Worm (Caenorhabditis elegans) whole organism, late embryonic: ENCODE results near the gene hrg-6.
A peak's percentile ranks its signal among the peaks of the same experiment; 100 is the strongest.

ENCODE experiments used
- C08G9.2 ChIP-seq: sonication (generic microtip); optimal IDR thresholded peaks from 2 replicates; lab custom pipeline; 2016; ENCODE audit warnings: mild to moderate bottlenecking, missing genetic modification characterization, moderate library complexity, missing compliant biosample characterization
- C38D4.7 ChIP-seq: fragments of 200-800 bp; sonication (Bioruptor generic); optimal IDR thresholded peaks from 2 replicates; lab custom pipeline; 2018; ENCODE audit warnings: mild to moderate bottlenecking, missing genetic modification characterization, moderate library complexity, missing compliant biosample characterization
- K02D7.2 ChIP-seq: sonication (generic microtip); optimal IDR thresholded peaks from 2 replicates; lab custom pipeline; 2017; ENCODE audit warnings: mild to moderate bottlenecking, missing genetic modification characterization, missing compliant biosample characterization
- K09A11.1 ChIP-seq: sonication (generic microtip); optimal IDR thresholded peaks from 2 replicates; lab custom pipeline; 2017; ENCODE audit warnings: antibody characterized with exemption, mild to moderate bottlenecking, missing genetic modification characterization, missing compliant biosample characterization; ENCODE audit not compliant: insufficient read depth
- T23F11.4 ChIP-seq: fragments of 200-800 bp; sonication (Bioruptor generic); optimal IDR thresholded peaks from 2 replicates; lab custom pipeline; 2018; ENCODE audit warnings: mild to moderate bottlenecking, missing genetic modification characterization, missing compliant biosample characterization
- ahr-1 ChIP-seq: sonication (generic microtip); optimal IDR thresholded peaks from 2 replicates; lab custom pipeline; 2016; ENCODE audit warnings: missing genetic modification characterization, missing compliant biosample characterization
- ama-1 ChIP-seq: fragments of 150-350 bp; optimal IDR thresholded peaks from 2 replicates; lab custom pipeline; 2014
- ceh-14 ChIP-seq: sonication (generic microtip); optimal IDR thresholded peaks from 2 replicates; lab custom pipeline; 2016; ENCODE audit warnings: missing genotype, missing genetic modification characterization, missing compliant biosample characterization
- ceh-18 ChIP-seq: sonication (generic microtip); optimal IDR thresholded peaks from 2 replicates; lab custom pipeline; 2016; ENCODE audit warnings: missing genetic modification characterization, missing compliant biosample characterization
- ceh-2 ChIP-seq: sonication (generic microtip); optimal IDR thresholded peaks from 2 replicates; lab custom pipeline; 2016; ENCODE audit warnings: missing genotype, missing genetic modification characterization, missing compliant biosample characterization
- ceh-22 ChIP-seq: sonication (generic microtip); optimal IDR thresholded peaks from 2 replicates; lab custom pipeline; 2017; ENCODE audit warnings: missing biosample characterization, missing genetic modification characterization
- ceh-24 ChIP-seq: sonication (generic microtip); optimal IDR thresholded peaks from 2 replicates; lab custom pipeline; 2016; ENCODE audit warnings: mild to moderate bottlenecking, missing genetic modification characterization, missing compliant biosample characterization
- ceh-30 ChIP-seq: fragments of 150-350 bp; optimal IDR thresholded peaks from 2 replicates; lab custom pipeline; 2014; ENCODE audit warnings: missing biosample characterization, missing genetic modification characterization
- ceh-31 ChIP-seq: sonication (generic microtip); optimal IDR thresholded peaks from 2 replicates; lab custom pipeline; 2016; ENCODE audit warnings: missing genetic modification characterization, missing compliant biosample characterization
- ceh-34 ChIP-seq: sonication (generic microtip); optimal IDR thresholded peaks from 2 replicates; lab custom pipeline; 2016; ENCODE audit warnings: mild to moderate bottlenecking, missing genetic modification characterization, missing compliant biosample characterization
- ceh-45 ChIP-seq: fragments of 200-800 bp; sonication (Bioruptor generic); IDR thresholded peaks from 2 replicates; pipeline ENCODE4 v1.3.6; 2022; ENCODE audit warnings: missing genetic modification reagents, missing genetic modification characterization, missing compliant biosample characterization
- ceh-48 ChIP-seq: sonication (generic microtip); optimal IDR thresholded peaks from 2 replicates; lab custom pipeline; 2016; ENCODE audit warnings: missing genetic modification characterization, inconsistent platforms, missing compliant biosample characterization
- ceh-6 ChIP-seq: fragments of 200-800 bp; sonication (Bioruptor generic); optimal IDR thresholded peaks from 2 replicates; lab custom pipeline; 2018; ENCODE audit warnings: mild to moderate bottlenecking, missing genetic modification characterization, missing compliant biosample characterization
- ceh-9 ChIP-seq: sonication (generic microtip); optimal IDR thresholded peaks from 2 replicates; lab custom pipeline; 2016; ENCODE audit warnings: mild to moderate bottlenecking, missing genetic modification characterization, inconsistent platforms, missing compliant biosample characterization
- che-1 ChIP-seq: sonication (generic microtip); optimal IDR thresholded peaks from 2 replicates; lab custom pipeline; 2016; ENCODE audit warnings: mild to moderate bottlenecking, missing genetic modification characterization, missing compliant biosample characterization
- dmd-4 ChIP-seq: sonication (generic microtip); optimal IDR thresholded peaks from 2 replicates; lab custom pipeline; 2016; ENCODE audit warnings: borderline replicate concordance, missing genetic modification characterization, missing compliant biosample characterization
- dve-1 ChIP-seq: sonication (generic microtip); optimal IDR thresholded peaks from 2 replicates; lab custom pipeline; 2017; ENCODE audit warnings: antibody characterized with exemption, mild to moderate bottlenecking, missing genetic modification characterization, missing compliant biosample characterization
- elt-4 ChIP-seq: sonication (generic microtip); optimal IDR thresholded peaks from 2 replicates; lab custom pipeline; 2016; ENCODE audit warnings: missing genetic modification characterization, missing compliant biosample characterization
- fkh-10 ChIP-seq: fragments of 150-350 bp; optimal IDR thresholded peaks from 2 replicates; lab custom pipeline; 2014; ENCODE audit warnings: missing biosample characterization, missing genetic modification reagents, missing genetic modification characterization
- fkh-6 ChIP-seq: sonication (generic microtip); optimal IDR thresholded peaks from 2 replicates; lab custom pipeline; 2016; ENCODE audit warnings: missing genetic modification characterization, missing compliant biosample characterization
- gmeb-2 ChIP-seq: sonication (generic microtip); optimal IDR thresholded peaks from 2 replicates; lab custom pipeline; 2016; ENCODE audit warnings: missing genetic modification characterization, inconsistent platforms, missing compliant biosample characterization
- hlh-13 ChIP-seq: fragments of 200-800 bp; sonication (Bioruptor generic); optimal IDR thresholded peaks from 2 replicates; lab custom pipeline; 2018; ENCODE audit warnings: mild to moderate bottlenecking, missing genetic modification characterization, missing compliant biosample characterization
- hlh-15 ChIP-seq: sonication (generic microtip); optimal IDR thresholded peaks from 2 replicates; lab custom pipeline; 2016; ENCODE audit warnings: missing genetic modification characterization, missing compliant biosample characterization
- hlh-30 ChIP-seq: sonication (generic microtip); optimal IDR thresholded peaks from 2 replicates; lab custom pipeline; 2017; ENCODE audit warnings: antibody characterized with exemption, missing genetic modification characterization, missing compliant biosample characterization; ENCODE audit not compliant: insufficient read depth
- hlh-6 ChIP-seq: sonication (generic microtip); optimal IDR thresholded peaks from 2 replicates; lab custom pipeline; 2016; ENCODE audit warnings: missing genotype, missing genetic modification characterization, missing compliant biosample characterization
- lin-11 ChIP-seq: fragments of 200-800 bp; sonication (Bioruptor generic); optimal IDR thresholded peaks from 2 replicates; lab custom pipeline; 2018; ENCODE audit warnings: mild to moderate bottlenecking, missing genetic modification characterization, missing compliant biosample characterization
- madf-2 ChIP-seq: sonication (generic microtip); optimal IDR thresholded peaks from 2 replicates; lab custom pipeline; 2017; ENCODE audit warnings: missing genetic modification characterization, missing compliant biosample characterization
- nfya-1 ChIP-seq: sonication (generic microtip); optimal IDR thresholded peaks from 2 replicates; lab custom pipeline; 2017; ENCODE audit warnings: missing genetic modification characterization, mild to moderate bottlenecking, missing compliant biosample characterization, antibody characterized with exemption, moderate library complexity
- nhr-11 ChIP-seq: fragments of 150-350 bp; optimal IDR thresholded peaks from 2 replicates; lab custom pipeline; 2014; ENCODE audit warnings: missing biosample characterization, missing genetic modification characterization
- nhr-232 ChIP-seq: sonication (generic microtip); optimal IDR thresholded peaks from 2 replicates; lab custom pipeline; 2016; ENCODE audit warnings: missing genetic modification characterization, missing compliant biosample characterization
- npax-4 ChIP-seq: sonication (generic microtip); optimal IDR thresholded peaks from 2 replicates; lab custom pipeline; 2016; ENCODE audit warnings: missing genetic modification characterization, missing compliant biosample characterization
- odd-2 ChIP-seq: sonication (generic microtip); optimal IDR thresholded peaks from 2 replicates; lab custom pipeline; 2017; ENCODE audit warnings: antibody characterized with exemption, mild to moderate bottlenecking, missing genetic modification characterization, missing compliant biosample characterization
- pag-3 ChIP-seq: sonication (generic microtip); optimal IDR thresholded peaks from 2 replicates; lab custom pipeline; 2016; ENCODE audit warnings: missing compliant biosample characterization, missing genetic modification characterization, borderline replicate concordance
- pha-4 ChIP-seq: fragments of 150-350 bp; optimal IDR thresholded peaks from 2 replicates; lab custom pipeline; 2018; ENCODE audit warnings: missing biosample characterization, missing genetic modification reagents, missing genetic modification characterization
- pros-1 ChIP-seq: fragments of 150-350 bp; optimal IDR thresholded peaks from 2 replicates; lab custom pipeline; 2014; ENCODE audit warnings: missing biosample characterization, missing genetic modification reagents, missing genetic modification characterization
- ref-2 ChIP-seq: sonication (generic microtip); optimal IDR thresholded peaks from 2 replicates; lab custom pipeline; 2016; ENCODE audit warnings: missing genetic modification characterization, missing compliant biosample characterization
- sdc-2 ChIP-seq: sonication (generic microtip); optimal IDR thresholded peaks from 2 replicates; lab custom pipeline; 2016; ENCODE audit warnings: missing genotype, missing genetic modification characterization, missing compliant biosample characterization
- sox-2 ChIP-seq: fragments of 200-800 bp; sonication (Bioruptor generic); IDR thresholded peaks from 2 replicates; pipeline ENCODE4 v1.3.6; 2022; ENCODE audit warnings: missing genetic modification reagents, missing genetic modification characterization, missing compliant biosample characterization
- sox-4 ChIP-seq: sonication (generic microtip); optimal IDR thresholded peaks from 2 replicates; lab custom pipeline; 2017; ENCODE audit warnings: mild to moderate bottlenecking, missing genetic modification characterization, inconsistent platforms, missing compliant biosample characterization
- syd-9 ChIP-seq: sonication (generic microtip); optimal IDR thresholded peaks from 2 replicates; lab custom pipeline; 2016; ENCODE audit warnings: mild to moderate bottlenecking, missing genetic modification characterization, moderate library complexity, missing compliant biosample characterization
- tbx-2 ChIP-seq: sonication (generic microtip); optimal IDR thresholded peaks from 2 replicates; lab custom pipeline; 2016; ENCODE audit warnings: missing genetic modification characterization, missing compliant biosample characterization
- tbx-7 ChIP-seq: sonication (generic microtip); optimal IDR thresholded peaks from 2 replicates; lab custom pipeline; 2016; ENCODE audit warnings: missing genotype, missing genetic modification characterization, missing compliant biosample characterization
- ttx-3 ChIP-seq: sonication (generic microtip); optimal IDR thresholded peaks from 2 replicates; lab custom pipeline; 2016; ENCODE audit warnings: missing genetic modification reagents, missing genetic modification characterization, missing compliant biosample characterization
- unc-3 ChIP-seq, 2 experiments: fragments of 200-800 bp in 1 of 2; sonication (Bioruptor generic) in 1 of 2; sonication (generic microtip) in 1 of 2; conservative IDR thresholded peaks in 1 of 2; optimal IDR thresholded peaks in 1 of 2; 2 replicates each; pipeline versions ENCODE4 v1.3.6 to Lab custom; 2016 to 2022; ENCODE audit warnings: missing compliant biosample characterization in 2 of 2, missing genetic modification characterization in 2 of 2, missing genetic modification reagents in 1 of 2
- unc-42 ChIP-seq: sonication (generic microtip); optimal IDR thresholded peaks from 2 replicates; lab custom pipeline; 2016; ENCODE audit warnings: missing genotype, missing genetic modification characterization, missing compliant biosample characterization
- unc-86 ChIP-seq: sonication (generic microtip); optimal IDR thresholded peaks from 2 replicates; lab custom pipeline; 2016; ENCODE audit warnings: missing genetic modification characterization, missing compliant biosample characterization
- zip-5 ChIP-seq: sonication (generic microtip); optimal IDR thresholded peaks from 2 replicates; lab custom pipeline; 2016; ENCODE audit warnings: missing genetic modification characterization, missing compliant biosample characterization
- ztf-16 ChIP-seq: sonication (generic microtip); optimal IDR thresholded peaks from 2 replicates; lab custom pipeline; 2017; ENCODE audit warnings: missing genetic modification characterization, missing compliant biosample characterization

hrg-6 gene

ce11 chrIV:11082789-11083235, 50.4 kb downstream of the hrg-6 start:
- TF ChIP-seq C38D4.7 (GFP tag; lab: Kevin White, UChicago) (no peak), hlh-30 (tag; lab: Kevin White, UChicago) (peak; percentile 97), lin-11 (tag; lab: Kevin White, UChicago) (no peak), sox-2 (no peak), ceh-30 (tag; lab: Kevin White, UChicago) (peak; percentile 79), unc-3 (GFP tag; conservative IDR thresholded peaks at IDR 0.05; lab: Robert Waterston, UW) (no peak), unc-3 (tag; optimal IDR thresholded peaks at IDR 0.05; lab: Kevin White, UChicago) (peak; percentile 40), pag-3 (tag; lab: Kevin White, UChicago) (no peak), odd-2 (tag; lab: Kevin White, UChicago) (no peak), K09A11.1 (tag; lab: Kevin White, UChicago) (no peak), elt-4 (tag; lab: Kevin White, UChicago) (no peak), pros-1 (tag; lab: Kevin White, UChicago) (peak; percentile 93), sox-4 (tag; lab: Kevin White, UChicago) (no peak), ttx-3 (tag; lab: Kevin White, UChicago) (no peak), tbx-7 (tag; lab: Kevin White, UChicago) (no peak), ceh-31 (tag; lab: Kevin White, UChicago) (peak; percentile 94), ceh-22 (tag; lab: Kevin White, UChicago) (peak; percentile 48), hlh-13 (GFP tag; lab: Kevin White, UChicago) (no peak), dmd-4 (tag; lab: Kevin White, UChicago) (no peak), ztf-16 (peak; percentile 54), ceh-34 (tag; lab: Kevin White, UChicago) (peak; percentile 95), sdc-2 (peak; percentile 43), unc-86 (tag; lab: Kevin White, UChicago) (no peak), C08G9.2 (peak; percentile 40), hlh-6 (tag; lab: Kevin White, UChicago) (peak; percentile 27), ceh-48 (tag; lab: Kevin White, UChicago) (peak; percentile 91), zip-5 (no peak), hlh-15 (tag; lab: Kevin White, UChicago) (no peak), tbx-2 (tag; lab: Kevin White, UChicago) (peak; percentile 94), fkh-10 (no peak), ceh-2 (tag; lab: Kevin White, UChicago) (peak; percentile 81), gmeb-2 (tag; lab: Kevin White, UChicago) (no peak), T23F11.4 (no peak), che-1 (no peak), ahr-1 (tag; lab: Kevin White, UChicago) (no peak), dve-1 (tag; lab: Kevin White, UChicago) (peak; percentile 83), fkh-6 (tag; lab: Kevin White, UChicago) (peak; percentile 24), ceh-45 (GFP tag; lab: Robert Waterston, UW) (no peak), ceh-24 (tag; lab: Kevin White, UChicago) (no peak), ref-2 (tag; lab: Kevin White, UChicago) (peak; percentile 75), ceh-6 (GFP tag; lab: Kevin White, UChicago) (no peak), syd-9 (peak; percentile 67), ceh-18 (tag; lab: Kevin White, UChicago) (peak; percentile 94), ceh-9 (tag; lab: Kevin White, UChicago) (no peak), unc-42 (tag; lab: Kevin White, UChicago) (peak; percentile 96), ama-1 (lab: Kevin White, UChicago) (no peak), madf-2 (tag; lab: Kevin White, UChicago) (peak; percentile 60), K02D7.2 (tag; lab: Kevin White, UChicago) (no peak), pha-4 (tag; lab: Kevin White, UChicago) (no peak), nhr-11 (tag; lab: Kevin White, UChicago) (no peak), nhr-232 (no peak), npax-4 (tag; lab: Kevin White, UChicago) (no peak), ceh-14 (tag; lab: Kevin White, UChicago) (peak; percentile 82), nfya-1 (peak; percentile 97)
